Fruit fly (Drosophila melanogaster): Measurements from ENCODE around the gene CG4836.

Gene CG4836

dm6 chr3R:20031043-20031763, 17.5 kb downstream of the CG4836 start, which contains the start of gene trem (continued):
- TF ChIP-seq TFAM (GFP tag; optimal IDR thresholded peaks at IDR 0.05) (no peak), CG13894 (tag; optimal IDR thresholded peaks at IDR 0.05) (no peak), CG3163 (GFP tag; optimal IDR thresholded peaks at IDR 0.05) (no peak), br (optimal IDR thresholded peaks at IDR 0.05) (no peak), CG18619 (GFP tag; optimal IDR thresholded peaks at IDR 0.05) (peak; percentile 71), Nf-YC (tag; optimal IDR thresholded peaks at IDR 0.05) (peak; percentile 69), Sry-δ (GFP tag; optimal IDR thresholded peaks at IDR 0.05) (no peak), cad (GFP tag; optimal IDR thresholded peaks at IDR 0.05) (no peak), CG15269 (tag; optimal IDR thresholded peaks at IDR 0.05) (no peak), lab (GFP tag; optimal IDR thresholded peaks at IDR 0.05) (no peak), emc (GFP tag; optimal IDR thresholded peaks at IDR 0.05) (no peak), sisA (GFP tag; IDR thresholded peaks at IDR 0.05) (peak; percentile 78), nmo (GFP tag; optimal IDR thresholded peaks at IDR 0.05) (peak; percentile 88), Side (GFP tag; optimal IDR thresholded peaks at IDR 0.05) (no peak), CG1832 (GFP tag; optimal IDR thresholded peaks at IDR 0.05) (no peak), CG12659 (GFP tag; optimal IDR thresholded peaks at IDR 0.05) (peak; percentile 80), Atf6 (GFP tag; IDR thresholded peaks at IDR 0.05) (peak; percentile 47; the same call in 1 of the 2 replicates), CG4707 (GFP tag; optimal IDR thresholded peaks at IDR 0.05) (no peak), luna (GFP tag; optimal IDR thresholded peaks at IDR 0.05) (no peak), CG8290 (GFP tag; optimal IDR thresholded peaks at IDR 0.05) (peak; percentile 49), CG8290 (tag; optimal IDR thresholded peaks at IDR 0.05) (no peak), CG1792 (GFP tag; optimal IDR thresholded peaks at IDR 0.05) (no peak), BEAF-32 (GFP tag; optimal IDR thresholded peaks at IDR 0.05) (peak; percentile 13), CG43689 (GFP tag; IDR thresholded peaks at IDR 0.05) (no peak), scrt (GFP tag; optimal IDR thresholded peaks at IDR 0.05) (no peak), CG6854 (GFP tag; optimal IDR thresholded peaks at IDR 0.05) (no peak), grn (GFP tag; optimal IDR thresholded peaks at IDR 0.05) (no peak), HmgD (GFP tag; optimal IDR thresholded peaks at IDR 0.05) (no peak), Xbp1 (GFP tag; optimal IDR thresholded peaks at IDR 0.05) (peak; percentile 81), chif (GFP tag; optimal IDR thresholded peaks at IDR 0.05) (peak; percentile 48 to 50), CG13123 (GFP tag; optimal IDR thresholded peaks at IDR 0.05) (peak; percentile 37), Rfx (GFP tag; IDR thresholded peaks at IDR 0.05) (peak; percentile 76), CG4404 (GFP tag; IDR thresholded peaks at IDR 0.05) (peak; percentile 85), Antp (GFP tag; optimal IDR thresholded peaks at IDR 0.05) (peak; percentile 10), Camta (GFP tag; optimal IDR thresholded peaks at IDR 0.05) (peak; percentile 40), CG3726 (GFP tag; IDR thresholded peaks at IDR 0.05) (peak; percentile 57; the same call in 1 of the 3 replicates), zen2 (GFP tag; IDR thresholded peaks at IDR 0.05; ENCODE audit: partially characterized antibody) (no peak), eyg (GFP tag; optimal IDR thresholded peaks at IDR 0.05) (no peak), Neu2 (GFP tag; optimal IDR thresholded peaks at IDR 0.05; ENCODE audit: borderline replicate concordance) (no peak), CG3838 (GFP tag; optimal IDR thresholded peaks at IDR 0.05) (peak; percentile 29), danr (GFP tag; IDR thresholded peaks at IDR 0.05) (peak; percentile 37; the same call in 1 of the 2 replicates), MESR4 (GFP tag; optimal IDR thresholded peaks at IDR 0.05) (peak; percentile 34), disco-r (GFP tag; optimal IDR thresholded peaks at IDR 0.05) (no peak), CG7745 (tag; optimal IDR thresholded peaks at IDR 0.05) (no peak), Fer3 (tag; optimal IDR thresholded peaks at IDR 0.05) (peak; percentile 63), pzg (GFP tag; optimal IDR thresholded peaks at IDR 0.05) (peak; percentile 24), CG2678 (tag; optimal IDR thresholded peaks at IDR 0.05) (peak; percentile 83), D19B (GFP tag; optimal IDR thresholded peaks at IDR 0.05) (peak; percentile 87), pho (GFP tag; optimal IDR thresholded peaks at IDR 0.05) (peak; percentile 71), Abd-B (GFP tag; optimal IDR thresholded peaks at IDR 0.05) (peak; percentile 82)
